Worm (Caenorhabditis elegans) whole organism, mixed stage, embryonic: ENCODE results near the gene nhr-15.

ENCODE experiments used
- bed-3 ChIP-seq: fragments of 200-800 bp; sonication (Bioruptor generic); optimal IDR thresholded peaks from 3 replicates; lab custom pipeline; 2018; ENCODE audit warnings: mild to moderate bottlenecking, missing genetic modification characterization, moderate library complexity, missing compliant biosample characterization
- blmp-1 ChIP-seq: fragments of 150-350 bp; optimal IDR thresholded peaks from 2 replicates; lab custom pipeline; 2014; ENCODE audit warnings: missing biosample characterization, missing genetic modification characterization
- ceh-39 ChIP-seq: fragments of 150-350 bp; optimal IDR thresholded peaks from 2 replicates; lab custom pipeline; 2014; ENCODE audit warnings: missing biosample characterization, missing genetic modification characterization
- ceh-83 ChIP-seq: fragments of 200-800 bp; sonication (Bioruptor generic); optimal IDR thresholded peaks from 2 replicates; lab custom pipeline; 2018; ENCODE audit warnings: mild to moderate bottlenecking, missing genetic modification characterization, missing compliant biosample characterization
- ces-1 ChIP-seq: fragments of 150-350 bp; optimal IDR thresholded peaks from 2 replicates; lab custom pipeline; 2014; ENCODE audit warnings: missing biosample characterization, missing genetic modification reagents, missing genetic modification characterization
- cnd-1 ChIP-seq: fragments of 200-800 bp; sonication (Bioruptor generic); optimal IDR thresholded peaks from 2 replicates; lab custom pipeline; 2018; ENCODE audit warnings: mild to moderate bottlenecking, missing genetic modification characterization, missing compliant biosample characterization
- drap-1 ChIP-seq: fragments of 200-800 bp; sonication (Bioruptor generic); optimal IDR thresholded peaks from 3 replicates; lab custom pipeline; 2018; ENCODE audit warnings: mild to moderate bottlenecking, missing genetic modification characterization, missing compliant biosample characterization
- elt-1 ChIP-seq: sonication (generic microtip); optimal IDR thresholded peaks from 2 replicates; lab custom pipeline; 2017; ENCODE audit warnings: missing genetic modification characterization, mild to moderate bottlenecking, missing compliant biosample characterization, antibody characterized with exemption, moderate library complexity, borderline replicate concordance; ENCODE audit not compliant: insufficient read depth
- elt-3 ChIP-seq: fragments of 150-350 bp; optimal IDR thresholded peaks from 2 replicates; lab custom pipeline; 2014; ENCODE audit warnings: missing biosample characterization, missing genetic modification characterization
- flh-1 ChIP-seq: fragments of 200-800 bp; sonication (Bioruptor generic); optimal IDR thresholded peaks from 2 replicates; lab custom pipeline; 2018; ENCODE audit warnings: mild to moderate bottlenecking, missing genetic modification characterization, moderate library complexity, missing compliant biosample characterization
- ham-2 ChIP-seq: fragments of 200-800 bp; sonication (Bioruptor generic); optimal IDR thresholded peaks from 2 replicates; lab custom pipeline; 2018; ENCODE audit warnings: mild to moderate bottlenecking, missing genetic modification characterization, missing compliant biosample characterization
- hlh-1 ChIP-seq: fragments of 150-350 bp; optimal IDR thresholded peaks from 2 replicates; lab custom pipeline; 2014; ENCODE audit warnings: missing biosample characterization, missing genetic modification reagents, missing genetic modification characterization
- lin-13 ChIP-seq: fragments of 150-350 bp; optimal IDR thresholded peaks from 2 replicates; lab custom pipeline; 2014; ENCODE audit warnings: missing biosample characterization, missing genetic modification characterization
- lin-32 ChIP-seq: fragments of 200-800 bp; sonication (Bioruptor generic); optimal IDR thresholded peaks from 2 replicates; lab custom pipeline; 2018; ENCODE audit warnings: mild to moderate bottlenecking, missing genetic modification characterization, missing compliant biosample characterization
- lsy-2 ChIP-seq: fragments of 150-350 bp; optimal IDR thresholded peaks from 2 replicates; lab custom pipeline; 2014; ENCODE audit warnings: missing biosample characterization, missing genetic modification characterization
- mab-5 ChIP-seq: fragments of 150-350 bp; optimal IDR thresholded peaks from 2 replicates; lab custom pipeline; 2014; ENCODE audit warnings: missing biosample characterization, missing genetic modification characterization
- mep-1 ChIP-seq: fragments of 150-350 bp; optimal IDR thresholded peaks from 2 replicates; lab custom pipeline; 2017; ENCODE audit warnings: missing biosample characterization, missing genetic modification reagents, missing genetic modification characterization, inconsistent platforms
- mls-2 ChIP-seq: sonication (generic microtip); optimal IDR thresholded peaks from 2 replicates; lab custom pipeline; 2016; ENCODE audit warnings: mild to moderate bottlenecking, missing genetic modification characterization, moderate library complexity, missing compliant biosample characterization
- nhr-12 ChIP-seq: fragments of 150-350 bp; optimal IDR thresholded peaks from 2 replicates; lab custom pipeline; 2014; ENCODE audit warnings: missing biosample characterization, missing genetic modification characterization
- nhr-2 ChIP-seq: fragments of 150-350 bp; optimal IDR thresholded peaks from 2 replicates; lab custom pipeline; 2014; ENCODE audit warnings: missing biosample characterization, missing genetic modification characterization
- nhr-28 ChIP-seq: fragments of 150-350 bp; optimal IDR thresholded peaks from 2 replicates; lab custom pipeline; 2014; ENCODE audit warnings: missing biosample characterization, missing genetic modification characterization
- nhr-76 ChIP-seq: sonication (generic microtip); optimal IDR thresholded peaks from 2 replicates; lab custom pipeline; 2017; ENCODE audit warnings: missing biosample characterization, missing genetic modification characterization
- pha-4 ChIP-seq: fragments of 150-350 bp; optimal IDR thresholded peaks from 2 replicates; lab custom pipeline; 2018; ENCODE audit warnings: missing biosample characterization, missing genetic modification reagents, missing genetic modification characterization
- sem-2 ChIP-seq: fragments of 200-800 bp; sonication (Bioruptor generic); optimal IDR thresholded peaks from 2 replicates; lab custom pipeline; 2018; ENCODE audit warnings: mild to moderate bottlenecking, missing genetic modification characterization, missing compliant biosample characterization
- snpc-4 ChIP-seq: fragments of 150-350 bp; optimal IDR thresholded peaks from 2 replicates; lab custom pipeline; 2014; ENCODE audit warnings: missing biosample characterization, missing genetic modification characterization
- sptf-1 ChIP-seq: sonication (generic microtip); optimal IDR thresholded peaks from 2 replicates; lab custom pipeline; 2017; ENCODE audit warnings: mild to moderate bottlenecking, missing genetic modification characterization, moderate library complexity, missing compliant biosample characterization
- tbx-8 ChIP-seq: fragments of 200-800 bp; sonication (Bioruptor generic); optimal IDR thresholded peaks from 2 replicates; lab custom pipeline; 2018; ENCODE audit warnings: mild to moderate bottlenecking, missing genetic modification characterization, moderate library complexity, missing compliant biosample characterization
- unc-120 ChIP-seq: sonication (generic microtip); optimal IDR thresholded peaks from 2 replicates; lab custom pipeline; 2017; ENCODE audit warnings: missing genetic modification characterization, missing compliant biosample characterization; ENCODE audit not compliant: poor library complexity, severe bottlenecking
- unc-39 ChIP-seq: fragments of 150-350 bp; optimal IDR thresholded peaks from 2 replicates; lab custom pipeline; 2014; ENCODE audit warnings: missing biosample characterization, missing genetic modification characterization
- unc-62 ChIP-seq: fragments of 150-350 bp; optimal IDR thresholded peaks from 2 replicates; lab custom pipeline; 2014; ENCODE audit warnings: missing biosample characterization, missing genetic modification reagents, missing genetic modification characterization
- zip-8 ChIP-seq: fragments of 150-350 bp; optimal IDR thresholded peaks from 2 replicates; lab custom pipeline; 2014; ENCODE audit warnings: missing biosample characterization, missing genetic modification characterization
- ztf-11 ChIP-seq: fragments of 150-350 bp; optimal IDR thresholded peaks from 2 replicates; lab custom pipeline; 2014; ENCODE audit warnings: missing biosample characterization, missing genetic modification characterization

nhr-15 gene

DNA sequence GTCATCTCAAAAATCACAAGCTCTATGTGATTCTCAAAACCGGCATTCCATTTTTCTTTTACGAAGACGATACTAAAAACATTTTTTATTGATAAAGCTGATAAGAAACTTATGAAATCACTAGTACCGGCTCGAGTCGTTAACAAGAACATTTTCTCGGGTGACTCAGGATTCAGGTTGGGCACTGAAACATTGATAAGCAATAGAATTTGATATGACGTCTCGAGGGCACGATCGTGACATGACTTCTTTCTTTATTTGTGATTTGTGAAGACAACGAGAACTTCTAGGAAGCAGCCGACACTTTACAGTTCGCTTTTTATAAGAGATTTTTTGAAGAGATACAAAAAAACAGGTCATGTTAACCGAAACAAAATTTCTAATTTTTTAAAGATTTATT lies 21.2 kb downstream of the nhr-15 start:
- TF ChIP-seq lsy-2 (no peak), drap-1 (GFP tag; lab: Kevin White, UChicago) (no peak), unc-39 (tag; lab: Kevin White, UChicago) (no peak), lin-13 (tag; lab: Kevin White, UChicago) (no peak), cnd-1 (tag; lab: Kevin White, UChicago) (no peak), snpc-4 (tag; lab: Kevin White, UChicago) (no peak), ces-1 (GFP tag; lab: Kevin White, UChicago) (no peak), flh-1 (GFP tag; lab: Kevin White, UChicago) (no peak), mab-5 (tag; lab: Kevin White, UChicago) (no peak), bed-3 (no peak), unc-120 (tag; lab: Kevin White, UChicago) (no peak), mep-1 (tag; lab: Kevin White, UChicago) (no peak), unc-62 (GFP tag; lab: Kevin White, UChicago) (no peak)

DNA sequence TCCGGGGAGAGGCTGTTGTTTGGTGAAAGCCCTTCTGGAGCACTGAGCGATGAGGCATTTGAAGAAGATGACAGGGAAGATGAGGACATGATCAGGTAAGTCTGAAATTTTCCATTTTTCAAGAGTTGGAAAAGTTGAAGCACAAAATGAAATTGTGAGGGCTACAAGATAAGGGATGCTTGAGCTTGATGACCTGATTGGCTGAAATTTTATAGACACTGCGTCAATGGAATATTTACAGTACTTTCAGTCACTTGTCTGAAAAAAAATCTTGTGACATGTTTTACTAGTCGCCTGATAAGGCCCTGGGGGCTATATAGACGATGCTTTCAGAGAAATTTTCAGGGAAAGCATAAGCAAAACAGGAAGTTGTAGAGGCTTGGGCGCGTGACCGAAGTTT lies 23.8 kb downstream of the nhr-15 start, which contains the start of gene dmd-8:
Gene dmd-8 (minus strand): TSS at position 101 of the 400 bp plus-strand sequence.
- no peak for TF ChIP-seq unc-39 (tag; lab: Kevin White, UChicago)
- no peak for TF ChIP-seq flh-1 (GFP tag; lab: Kevin White, UChicago)
- TF ChIP-seq snpc-4 (tag; lab: Kevin White, UChicago), result no peak
- no peak for TF ChIP-seq unc-120 (tag; lab: Kevin White, UChicago)
- TF ChIP-seq sptf-1 (tag; lab: Kevin White, UChicago), result no peak
- TF ChIP-seq ces-1 (GFP tag; lab: Kevin White, UChicago), result no peak
- no peak for TF ChIP-seq lin-32
- TF ChIP-seq nhr-76 (tag; lab: Kevin White, UChicago), result no peak
- TF ChIP-seq ceh-83, result no peak
- TF ChIP-seq blmp-1, result no peak
- no peak for TF ChIP-seq drap-1 (GFP tag; lab: Kevin White, UChicago)
- no peak for TF ChIP-seq elt-3 (tag; lab: Kevin White, UChicago)
- no peak for TF ChIP-seq sem-2
- TF ChIP-seq tbx-8, result no peak
- TF ChIP-seq zip-8 (tag; lab: Kevin White, UChicago), result no peak
- TF ChIP-seq mls-2 (tag; lab: Kevin White, UChicago), result no peak
- no peak for TF ChIP-seq bed-3

DNA sequence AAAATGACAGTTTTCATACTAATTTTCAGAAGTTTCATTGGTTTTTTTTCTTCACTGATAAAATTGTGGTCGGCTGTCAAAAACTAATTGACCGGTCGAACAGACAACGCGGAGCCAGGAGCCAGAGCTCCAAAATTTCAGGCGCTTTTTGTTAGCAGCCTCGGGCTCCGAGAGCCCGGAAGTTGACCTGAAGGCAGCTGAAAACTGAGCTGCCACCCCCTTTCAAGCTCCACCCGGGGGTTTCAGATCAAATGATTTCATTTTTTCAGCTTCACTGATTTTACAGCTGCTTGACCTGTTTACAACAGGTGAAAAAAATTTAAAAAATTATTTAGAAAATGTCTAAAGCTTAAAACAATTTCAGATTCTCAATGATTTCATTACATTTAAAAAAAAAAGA lies 29.8 kb downstream of the nhr-15 start:
- TF ChIP-seq tbx-8 (no peak), pha-4 (tag; lab: Kevin White, UChicago) (no peak), snpc-4 (tag; lab: Kevin White, UChicago) (no peak), elt-1 (tag; lab: Kevin White, UChicago) (no peak), sptf-1 (tag; lab: Kevin White, UChicago) (no peak), nhr-28 (tag; lab: Kevin White, UChicago) (no peak), nhr-12 (tag; lab: Kevin White, UChicago) (no peak), mep-1 (tag; lab: Kevin White, UChicago) (no peak), ham-2 (GFP tag; lab: Kevin White, UChicago) (no peak), mls-2 (tag; lab: Kevin White, UChicago) (no peak), zip-8 (tag; lab: Kevin White, UChicago) (no peak)
- TF ChIP-seq, all 35 proteins: peak for 0

DNA sequence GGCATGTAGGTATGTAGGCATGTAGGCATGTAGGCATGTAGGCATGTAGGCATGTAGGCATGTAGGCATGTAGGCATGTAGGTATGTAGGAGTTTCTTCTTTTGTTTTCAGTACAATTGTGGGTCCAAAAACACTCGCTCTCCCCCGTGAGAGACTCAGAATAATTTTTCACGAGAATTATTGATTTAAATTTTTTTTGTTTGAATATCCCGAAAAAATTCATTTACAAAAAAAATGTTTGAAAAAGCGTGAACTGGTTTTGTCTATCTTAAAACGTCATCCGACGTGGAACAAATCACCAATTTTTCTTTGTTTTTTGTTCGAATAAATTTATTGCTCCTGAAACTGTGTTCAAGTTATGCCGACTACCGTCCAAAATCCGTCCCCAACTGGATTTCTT lies 30.6 kb downstream of the nhr-15 start, which contains the start of gene wago-10:
Gene wago-10 (plus strand): TSS at position 301 of the 400 bp plus-strand sequence.
- TF ChIP-seq ces-1 (GFP tag; lab: Kevin White, UChicago), result no peak
- TF ChIP-seq cnd-1 (tag; lab: Kevin White, UChicago), result no peak
- TF ChIP-seq sptf-1 (tag; lab: Kevin White, UChicago), result no peak
- no peak for TF ChIP-seq mls-2 (tag; lab: Kevin White, UChicago)
- TF ChIP-seq hlh-1 (tag; lab: Kevin White, UChicago), result no peak
- no peak for TF ChIP-seq bed-3
- TF ChIP-seq ham-2 (GFP tag; lab: Kevin White, UChicago), result no peak
- TF ChIP-seq ceh-39 (tag; lab: Kevin White, UChicago), result no peak
- no peak for TF ChIP-seq nhr-2 (tag; lab: Kevin White, UChicago)
- TF ChIP-seq ztf-11, result no peak
- no peak for TF ChIP-seq sem-2
